Fruit fly (Drosophila melanogaster) whole organism, embryonic: ENCODE results near the gene CG15262.

ENCODE experiments used
- Antp ChIP-seq: fragments of 200-800 bp; sonication (Bioruptor generic); optimal IDR thresholded peaks from 3 replicates; lab custom pipeline; 2016; ENCODE audit warnings: missing biosample characterization, missing genetic modification characterization
- Atf-2 ChIP-seq: fragments of 200-800 bp; sonication (Bioruptor generic); optimal IDR thresholded peaks from 2 replicates; lab custom pipeline; 2016; ENCODE audit warnings: missing biosample characterization, missing genetic modification characterization
- Atf6 ChIP-seq: fragments of 200-800 bp; sonication (Bioruptor generic); IDR thresholded peaks from 2 replicates; pipeline ENCODE4 v1.3.6; 2022; ENCODE audit warnings: missing biosample characterization, missing genetic modification characterization
- Bgb ChIP-seq: fragments of 200-800 bp; sonication (Bioruptor generic); IDR thresholded peaks from 2 replicates; pipeline ENCODE4 v1.3.6; 2022; ENCODE audit warnings: missing biosample characterization, missing genetic modification characterization; ENCODE audit not compliant: partially characterized antibody
- CG10147 ChIP-seq: fragments of 200-800 bp; sonication (Bioruptor generic); optimal IDR thresholded peaks from 2 replicates; lab custom pipeline; 2019; ENCODE audit warnings: missing biosample characterization, mild to moderate bottlenecking, missing genetic modification characterization, moderate library complexity
- CG10543 ChIP-seq: fragments of 200-800 bp; sonication (Bioruptor generic); optimal IDR thresholded peaks from 3 replicates; lab custom pipeline; 2017; ENCODE audit warnings: missing biosample characterization, mild to moderate bottlenecking, missing genetic modification characterization, moderate library complexity
- CG10565 ChIP-seq: fragments of 200-800 bp; sonication (Bioruptor generic); optimal IDR thresholded peaks from 3 replicates; lab custom pipeline; 2016; ENCODE audit warnings: missing biosample characterization, mild to moderate bottlenecking, missing genetic modification characterization
- CG13624 ChIP-seq: fragments of 200-800 bp; sonication (Bioruptor generic); optimal IDR thresholded peaks from 2 replicates; lab custom pipeline; 2016; ENCODE audit warnings: missing biosample characterization, missing genetic modification characterization
- CG14860 ChIP-seq: fragments of 200-800 bp; sonication (Bioruptor generic); IDR thresholded peaks from 3 replicates; pipeline ENCODE4 v1.3.6; 2022; ENCODE audit warnings: missing biosample characterization, missing genetic modification characterization; ENCODE audit not compliant: partially characterized antibody
- CG15011 ChIP-seq: fragments of 200-800 bp; sonication (Bioruptor generic); optimal IDR thresholded peaks from 3 replicates; lab custom pipeline; 2018; ENCODE audit warnings: missing biosample characterization, mild to moderate bottlenecking, missing genetic modification characterization
- CG2875 ChIP-seq: fragments of 200-800 bp; sonication (Bioruptor generic); optimal IDR thresholded peaks from 2 replicates; lab custom pipeline; 2017; ENCODE audit warnings: missing biosample characterization, mild to moderate bottlenecking, missing genetic modification characterization, missing genetic modification reagents
- CG2889 ChIP-seq: fragments of 200-800 bp; sonication (Bioruptor generic); IDR thresholded peaks from 3 replicates; pipeline ENCODE4 v1.3.6; 2022; ENCODE audit warnings: missing biosample characterization, missing genetic modification characterization
- CG3163 ChIP-seq: fragments of 200-800 bp; sonication (Bioruptor generic); optimal IDR thresholded peaks from 3 replicates; lab custom pipeline; 2016; ENCODE audit warnings: missing biosample characterization, missing genetic modification characterization
- CG3407 ChIP-seq: fragments of 200-800 bp; sonication (Bioruptor generic); optimal IDR thresholded peaks from 2 replicates; lab custom pipeline; 2018; ENCODE audit warnings: missing biosample characterization, mild to moderate bottlenecking, missing genetic modification characterization
- CG3995 ChIP-seq: fragments of 200-800 bp; sonication (Bioruptor generic); optimal IDR thresholded peaks from 3 replicates; lab custom pipeline; 2016; ENCODE audit warnings: missing biosample characterization, missing genetic modification characterization
- CG4360 ChIP-seq: fragments of 200-800 bp; sonication (Bioruptor generic); IDR thresholded peaks from 2 replicates; pipeline ENCODE4 v1.3.6; 2022; ENCODE audit warnings: missing biosample characterization, missing genetic modification characterization
- CG6175 ChIP-seq: fragments of 200-800 bp; sonication (Bioruptor generic); IDR thresholded peaks from 3 replicates; pipeline ENCODE4 v1.3.6; 2022; ENCODE audit warnings: missing biosample characterization, missing genetic modification characterization
- CG7987 ChIP-seq: fragments of 200-800 bp; sonication (Bioruptor generic); optimal IDR thresholded peaks from 2 replicates; lab custom pipeline; 2018; ENCODE audit warnings: missing biosample characterization, mild to moderate bottlenecking, missing genetic modification characterization, moderate library complexity
- CG8765 ChIP-seq: fragments of 200-800 bp; sonication (Bioruptor generic); IDR thresholded peaks from 2 replicates; pipeline ENCODE4 v1.3.6; 2022; ENCODE audit warnings: missing biosample characterization, missing genetic modification characterization
- CG9797 ChIP-seq: fragments of 200-800 bp; sonication (Bioruptor generic); optimal IDR thresholded peaks from 3 replicates; lab custom pipeline; 2018; ENCODE audit warnings: missing biosample characterization, mild to moderate bottlenecking, missing genetic modification characterization
- CrebB ChIP-seq: fragments of 200-800 bp; sonication (Bioruptor generic); optimal IDR thresholded peaks from 3 replicates; lab custom pipeline; 2018; ENCODE audit warnings: missing biosample characterization, mild to moderate bottlenecking, missing genetic modification characterization
- D19A ChIP-seq: fragments of 200-800 bp; optimal IDR thresholded peaks from 3 replicates; lab custom pipeline; 2019; ENCODE audit warnings: missing biosample characterization, mild to moderate bottlenecking, missing genetic modification characterization, moderate library complexity
- Dip3 ChIP-seq: fragments of 200-800 bp; sonication (Bioruptor generic); optimal IDR thresholded peaks from 3 replicates; lab custom pipeline; 2016; ENCODE audit warnings: missing biosample characterization, missing genetic modification characterization
- Hr3 ChIP-seq: fragments of 200-800 bp; sonication (Bioruptor generic); optimal IDR thresholded peaks from 3 replicates; lab custom pipeline; 2016; ENCODE audit warnings: missing biosample characterization, missing genetic modification characterization
- Hr39 ChIP-seq: fragments of >200 bp; optimal IDR thresholded peaks from 2 replicates; lab custom pipeline; 2017
- Hsf ChIP-seq: fragments of 200-800 bp; sonication (Bioruptor generic); optimal IDR thresholded peaks from 3 replicates; lab custom pipeline; 2016; ENCODE audit warnings: missing biosample characterization, missing genetic modification characterization
- MESR4 ChIP-seq: fragments of 200-800 bp; sonication (Bioruptor generic); optimal IDR thresholded peaks from 2 replicates; lab custom pipeline; 2018; ENCODE audit warnings: missing biosample characterization, mild to moderate bottlenecking, missing genetic modification characterization, moderate library complexity
- Meics ChIP-seq: fragments of 200-800 bp; sonication (Bioruptor generic); optimal IDR thresholded peaks from 2 replicates; lab custom pipeline; 2017; ENCODE audit warnings: missing biosample characterization, mild to moderate bottlenecking, missing genetic modification characterization
- PHDP ChIP-seq: fragments of 200-800 bp; sonication (Bioruptor generic); optimal IDR thresholded peaks from 3 replicates; lab custom pipeline; 2018; ENCODE audit warnings: missing biosample characterization, mild to moderate bottlenecking, missing genetic modification characterization, moderate library complexity
- Side ChIP-seq: fragments of 200-800 bp; sonication (Bioruptor generic); optimal IDR thresholded peaks from 2 replicates; lab custom pipeline; 2016; ENCODE audit warnings: missing biosample characterization, missing genetic modification characterization
- TFAM ChIP-seq: fragments of 200-800 bp; sonication (Bioruptor generic); optimal IDR thresholded peaks from 2 replicates; lab custom pipeline; 2017; ENCODE audit warnings: missing biosample characterization, missing genetic modification characterization, inconsistent platforms
- bbx ChIP-seq: fragments of 200-800 bp; sonication (Bioruptor generic); IDR thresholded peaks from 2 replicates; pipeline ENCODE4 v1.3.6; 2022; ENCODE audit warnings: missing biosample characterization, missing genetic modification characterization; ENCODE audit not compliant: partially characterized antibody
- btn ChIP-seq: fragments of 200-800 bp; sonication (Bioruptor generic); optimal IDR thresholded peaks from 2 replicates; lab custom pipeline; 2016; ENCODE audit warnings: missing biosample characterization, missing genetic modification characterization
- chm ChIP-seq: fragments of 200-800 bp; sonication (Bioruptor generic); IDR thresholded peaks from 2 replicates; pipeline ENCODE4 v1.3.6; 2022; ENCODE audit warnings: missing biosample characterization, missing genetic modification characterization
- crc ChIP-seq: fragments of 200-800 bp; sonication (Bioruptor generic); optimal IDR thresholded peaks from 2 replicates; lab custom pipeline; 2016; ENCODE audit warnings: missing biosample characterization, missing genetic modification characterization
- croc ChIP-seq: fragments of 200-800 bp; sonication (Bioruptor generic); conservative IDR thresholded peaks from 3 replicates; pipeline ENCODE4 v1.3.6; 2022; ENCODE audit warnings: missing biosample characterization, missing genetic modification characterization
- dan ChIP-seq: fragments of 200-800 bp; sonication (Bioruptor generic); IDR thresholded peaks from 2 replicates; pipeline ENCODE4 v1.3.6; 2022; ENCODE audit warnings: missing biosample characterization, missing genetic modification characterization
- eve ChIP-seq, 2 experiments: fragments of >200 bp; optimal IDR thresholded peaks; 2 replicates each; lab custom pipeline; 2017; ENCODE audit warnings: missing biosample characterization in 2 of 2, missing genetic modification characterization in 2 of 2
- gfzf ChIP-seq: fragments of 200-800 bp; sonication (Bioruptor generic); optimal IDR thresholded peaks from 2 replicates; lab custom pipeline; 2016; ENCODE audit warnings: missing biosample characterization, mild to moderate bottlenecking, missing genetic modification characterization, moderate library complexity
- gro ChIP-seq: fragments of 200-800 bp; sonication (Bioruptor generic); optimal IDR thresholded peaks from 2 replicates; lab custom pipeline; 2016; ENCODE audit warnings: missing biosample characterization, missing genetic modification characterization
- kah ChIP-seq: fragments of 200-800 bp; sonication (Bioruptor generic); optimal IDR thresholded peaks from 2 replicates; lab custom pipeline; 2018; ENCODE audit warnings: missing biosample characterization, mild to moderate bottlenecking, missing genetic modification characterization
- kni ChIP-seq: fragments of 200-800 bp; sonication (Bioruptor generic); optimal IDR thresholded peaks from 3 replicates; lab custom pipeline; 2017; ENCODE audit warnings: mild to moderate bottlenecking, missing biosample characterization, missing genetic modification reagents, missing genetic modification characterization
- nerfin-1 ChIP-seq: fragments of 200-800 bp; sonication (Bioruptor generic); optimal IDR thresholded peaks from 3 replicates; lab custom pipeline; 2019; ENCODE audit warnings: missing biosample characterization, mild to moderate bottlenecking, missing genetic modification characterization, moderate library complexity
- onecut ChIP-seq: fragments of 200-800 bp; sonication (Bioruptor generic); IDR thresholded peaks from 2 replicates; pipeline ENCODE4 v1.3.6; 2022; ENCODE audit warnings: missing biosample characterization, missing genetic modification characterization
- psq ChIP-seq: fragments of 200-800 bp; sonication (Bioruptor generic); optimal IDR thresholded peaks from 2 replicates; lab custom pipeline; 2017; ENCODE audit warnings: missing biosample characterization, missing genetic modification characterization
- pum ChIP-seq: fragments of 200-800 bp; sonication (Bioruptor generic); optimal IDR thresholded peaks from 2 replicates; lab custom pipeline; 2016; ENCODE audit warnings: missing biosample characterization, missing genetic modification characterization
- sob ChIP-seq: fragments of 200-800 bp; sonication (Bioruptor generic); IDR thresholded peaks from 2 replicates; pipeline ENCODE4 v1.3.6; 2022; ENCODE audit warnings: missing biosample characterization, missing genetic modification characterization
- sqz ChIP-seq: fragments of 200-800 bp; sonication (Bioruptor generic); optimal IDR thresholded peaks from 3 replicates; lab custom pipeline; 2018; ENCODE audit warnings: missing biosample characterization, mild to moderate bottlenecking, missing genetic modification characterization
- vnd ChIP-seq: fragments of 200-800 bp; sonication (Bioruptor generic); IDR thresholded peaks from 3 replicates; pipeline ENCODE4 v1.3.6; 2022; ENCODE audit warnings: missing biosample characterization, missing genetic modification characterization; ENCODE audit not compliant: partially characterized antibody
- wor ChIP-seq: fragments of 200-800 bp; sonication (Bioruptor generic); IDR thresholded peaks from 2 replicates; pipeline ENCODE4 v1.3.6; 2022; ENCODE audit warnings: missing biosample characterization, missing genetic modification characterization

Gene CG15262

dm6 chr2L:15248163-15249005 is 49.2 kb upstream of the CG15262 start, which contains the start of gene dao (continued):
- no peak for TF ChIP-seq CG8765 (GFP tag; lab: Robert Waterston, UW)
- no peak for TF ChIP-seq btn
- peak; percentile 34 for TF ChIP-seq Meics (GFP tag; lab: Kevin White, UChicago)
- TF ChIP-seq CG15011: no peak
- no peak for TF ChIP-seq pum (GFP tag; lab: Kevin White, UChicago)
- TF ChIP-seq gfzf: peak; percentile 20
- TF ChIP-seq CG4360 (GFP tag; lab: Robert Waterston, UW): no peak
- TF ChIP-seq Side (GFP tag; lab: Kevin White, UChicago): no peak
- TF ChIP-seq nerfin-1 (tag; lab: Kevin White, UChicago): peak; percentile 11
- no peak for TF ChIP-seq dan (GFP tag; lab: Robert Waterston, UW)
- no peak for TF ChIP-seq psq (GFP tag; lab: Kevin White, UChicago)
- TF ChIP-seq bbx: peak; percentile 78
- TF ChIP-seq CG10565 (GFP tag; lab: Kevin White, UChicago): no peak
- no peak for TF ChIP-seq Atf-2 (GFP tag; lab: Kevin White, UChicago)
- peak; percentile 68 for TF ChIP-seq Hr3 (GFP tag; lab: Kevin White, UChicago)
- no peak for TF ChIP-seq CrebB
- no peak for TF ChIP-seq CG6175 (GFP tag; lab: Robert Waterston, UW)
- TF ChIP-seq gro (GFP tag; lab: Kevin White, UChicago): no peak
- TF ChIP-seq crc (GFP tag; lab: Kevin White, UChicago): no peak
- TF ChIP-seq CG9797 (GFP tag; lab: Kevin White, UChicago): no peak
- TF ChIP-seq CG3163 (GFP tag; lab: Kevin White, UChicago): peak; percentile 18
- no peak for TF ChIP-seq CG10543 (GFP tag; lab: Kevin White, UChicago)
- no peak for TF ChIP-seq kni (GFP tag; lab: Kevin White, UChicago)
- 0 out of 2 replicates have a peak, but pooled peaks have one; percentile 11 for TF ChIP-seq Atf6 (GFP tag; lab: Robert Waterston, UW)
- peak; percentile 28 for TF ChIP-seq Dip3 (GFP tag; lab: Kevin White, UChicago)
- no peak for TF ChIP-seq TFAM (GFP tag; lab: Kevin White, UChicago)
- peak; percentile 42; the same call in 2 of the 3 replicates for TF ChIP-seq CG2889 (GFP tag; lab: Robert Waterston, UW)
- TF ChIP-seq Antp (GFP tag; lab: Kevin White, UChicago): no peak
- TF ChIP-seq CG3407 (GFP tag; lab: Kevin White, UChicago): no peak
- no peak for TF ChIP-seq eve (GFP tag; optimal IDR thresholded peaks at IDR 0.05; lab: Kevin White, UChicago)
- TF ChIP-seq CG2875 (GFP tag; lab: Kevin White, UChicago): no peak
- no peak for TF ChIP-seq D19A
- TF ChIP-seq CG10147 (GFP tag; lab: Kevin White, UChicago): no peak
- no peak for TF ChIP-seq CG3995
- no peak for TF ChIP-seq wor (GFP tag; lab: Robert Waterston, UW)
- peak; percentile 81 for TF ChIP-seq Bgb (GFP tag; lab: Robert Waterston, UW)
- TF ChIP-seq sqz (GFP tag; lab: Kevin White, UChicago): no peak
- peak; percentile 58; the same call in 1 of the 2 replicates for TF ChIP-seq sob (GFP tag; lab: Robert Waterston, UW)
- TF ChIP-seq chm (GFP tag; lab: Robert Waterston, UW): 0 out of 2 replicates have a peak, but pooled peaks have one; percentile 11
- peak; percentile 37 for TF ChIP-seq CG13624 (GFP tag; lab: Kevin White, UChicago)
- no peak for TF ChIP-seq CG7987
- peak; percentile 67 for TF ChIP-seq vnd (GFP tag; lab: Robert Waterston, UW)
- no peak for TF ChIP-seq MESR4 (GFP tag; lab: Kevin White, UChicago)
- TF ChIP-seq croc: no peak
- TF ChIP-seq Hr39 (lab: Kevin White, UChicago): no peak
- TF ChIP-seq onecut (GFP tag; lab: Robert Waterston, UW): peak; percentile 99
- no peak for TF ChIP-seq kah
- TF ChIP-seq Hsf (GFP tag; lab: Kevin White, UChicago): peak; percentile 49
- TF ChIP-seq PHDP (tag; lab: Kevin White, UChicago): peak; percentile 36
- TF ChIP-seq CG14860 (GFP tag; lab: Robert Waterston, UW): peak; percentile 70
